Fruit fly (Drosophila melanogaster) S2 (cell line): ENCODE measurements around the gene CG45072.

Source experiments
- CG8478 ChIP-seq: fragments of >200 bp; optimal IDR thresholded peaks from 2 replicates; lab custom pipeline; 2018
- CTCF ChIP-seq, 2 experiments: fragments of >200 bp; optimal IDR thresholded peaks; 2 replicates each; lab custom pipeline; 2018

CG45072 gene

dm6 chr3R:30129019-30129418 is 6.0 kb upstream of the CG45072 start, which contains the start of gene Ppi1:
TSS of gene Ppi1 (minus strand) at chr3R:30129119.
- no peak for TF ChIP-seq CTCF (optimal IDR thresholded peaks at IDR 0.05; lab: Kevin White, UChicago)
- TF ChIP-seq CG8478 (lab: Kevin White, UChicago) = no peak

DNA sequence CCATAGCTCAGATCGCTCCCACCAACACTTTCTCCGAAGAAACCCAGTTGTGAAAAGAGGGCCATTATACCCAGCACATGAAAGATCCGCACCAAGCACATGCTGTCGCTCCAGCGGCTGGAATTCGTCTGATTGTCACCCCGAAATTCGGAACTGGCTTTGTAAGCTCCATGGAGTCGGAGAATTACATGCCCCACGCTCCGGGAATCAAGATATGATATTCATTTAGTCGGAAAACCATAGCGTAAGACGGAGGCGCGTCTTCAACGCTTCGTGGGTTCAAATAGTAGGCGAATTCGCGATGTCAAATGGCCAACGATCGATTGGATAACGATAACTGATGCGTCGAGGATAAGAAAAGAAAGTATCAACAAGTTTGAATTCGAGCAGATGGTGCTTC is 1.6 kb upstream of the CG45072 start, which contains the start of gene CG45073:
Gene CG45073 (minus strand): TSS at position 101 of the 400 bp plus-strand sequence.
- no peak for TF ChIP-seq CG8478 (lab: Kevin White, UChicago)
- TF ChIP-seq CTCF (optimal IDR thresholded peaks at IDR 0.05; lab: Kevin White, UChicago) = no peak

- TF ChIP-seq CG8478 (lab: Kevin White, UChicago) = no peak
- TF ChIP-seq CTCF (optimal IDR thresholded peaks at IDR 0.05; lab: Kevin White, UChicago) = peak in 1 of 2 experiments; percentile 21
These were observed 1.3 kb downstream of the CG45072 start for dm6 chr3R:30121731-30122130.

- TF ChIP-seq CG8478 (lab: Kevin White, UChicago) = no peak
- no peak for TF ChIP-seq CTCF (optimal IDR thresholded peaks at IDR 0.05; lab: Kevin White, UChicago)
These were observed 8.7 kb downstream of the CG45072 start for dm6 chr3R:30114286-30114803.

- no peak for TF ChIP-seq CTCF (optimal IDR thresholded peaks at IDR 0.05; lab: Kevin White, UChicago)
- TF ChIP-seq CG8478 (lab: Kevin White, UChicago) = no peak
These were observed 12.1 kb downstream of the CG45072 start for dm6 chr3R:30110959-30111358.

- TF ChIP-seq CG8478 (lab: Kevin White, UChicago) (no peak), CTCF (optimal IDR thresholded peaks at IDR 0.05; lab: Kevin White, UChicago) (no peak)
These were observed 13.7 kb downstream of the CG45072 start for dm6 chr3R:30109380-30109779.

- no peak for TF ChIP-seq CG8478 (lab: Kevin White, UChicago)
- no peak for TF ChIP-seq CTCF (optimal IDR thresholded peaks at IDR 0.05; lab: Kevin White, UChicago)
These were observed 14.4 kb downstream of the CG45072 start for dm6 chr3R:30108639-30109038.

DNA sequence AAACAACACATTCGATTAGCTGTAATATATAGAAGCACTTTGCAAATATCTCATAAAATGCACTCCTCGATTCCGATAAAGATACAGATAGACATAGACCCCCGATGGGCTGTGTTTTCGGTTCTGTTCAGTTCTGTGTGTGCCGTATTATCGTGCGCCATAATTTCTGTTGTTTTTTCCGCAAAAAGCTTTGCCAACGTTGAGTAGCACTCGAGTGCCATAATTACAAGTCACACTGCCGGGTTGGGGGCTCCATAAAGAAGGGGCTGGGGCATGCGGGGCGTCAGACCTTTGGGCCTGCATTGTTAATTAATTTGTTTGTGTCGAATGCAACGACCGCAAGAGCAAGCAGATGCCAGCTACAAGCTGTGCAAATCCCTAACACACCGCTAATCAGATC is 15.3 kb downstream of the CG45072 start:
- TF ChIP-seq CG8478 (lab: Kevin White, UChicago) (no peak), CTCF (optimal IDR thresholded peaks at IDR 0.05; lab: Kevin White, UChicago) (no peak)

DNA sequence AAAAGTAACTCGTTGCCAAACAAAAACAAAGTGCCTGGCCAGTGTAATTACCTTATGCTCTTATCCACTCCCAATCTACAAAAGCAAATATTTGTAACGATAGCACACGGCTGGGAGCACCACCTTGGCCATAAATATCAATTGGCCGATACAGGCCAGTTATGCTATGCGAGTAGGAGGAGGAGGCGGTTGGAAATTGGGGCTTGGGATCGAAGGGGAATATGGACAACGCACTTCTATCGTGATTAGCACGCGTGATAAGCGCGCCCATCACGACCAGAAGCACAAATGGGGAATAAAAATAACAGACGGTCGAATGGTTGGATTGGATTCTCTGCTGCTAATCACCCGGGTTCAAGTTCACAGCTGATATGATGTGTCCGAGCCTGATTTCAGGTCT is 16.5 kb downstream of the CG45072 start:
- TF ChIP-seq CG8478 (lab: Kevin White, UChicago) (no peak), CTCF (optimal IDR thresholded peaks at IDR 0.05; lab: Kevin White, UChicago) (no peak)

dm6 chr3R:30105808-30106207 is 17.3 kb downstream of the CG45072 start:
- TF ChIP-seq CTCF (optimal IDR thresholded peaks at IDR 0.05; lab: Kevin White, UChicago) = no peak

dm6 chr3R:30104912-30105510 is 18.1 kb downstream of the CG45072 start:
- TF ChIP-seq CTCF (optimal IDR thresholded peaks at IDR 0.05; lab: Kevin White, UChicago) (no peak), CG8478 (lab: Kevin White, UChicago) (no peak)

DNA sequence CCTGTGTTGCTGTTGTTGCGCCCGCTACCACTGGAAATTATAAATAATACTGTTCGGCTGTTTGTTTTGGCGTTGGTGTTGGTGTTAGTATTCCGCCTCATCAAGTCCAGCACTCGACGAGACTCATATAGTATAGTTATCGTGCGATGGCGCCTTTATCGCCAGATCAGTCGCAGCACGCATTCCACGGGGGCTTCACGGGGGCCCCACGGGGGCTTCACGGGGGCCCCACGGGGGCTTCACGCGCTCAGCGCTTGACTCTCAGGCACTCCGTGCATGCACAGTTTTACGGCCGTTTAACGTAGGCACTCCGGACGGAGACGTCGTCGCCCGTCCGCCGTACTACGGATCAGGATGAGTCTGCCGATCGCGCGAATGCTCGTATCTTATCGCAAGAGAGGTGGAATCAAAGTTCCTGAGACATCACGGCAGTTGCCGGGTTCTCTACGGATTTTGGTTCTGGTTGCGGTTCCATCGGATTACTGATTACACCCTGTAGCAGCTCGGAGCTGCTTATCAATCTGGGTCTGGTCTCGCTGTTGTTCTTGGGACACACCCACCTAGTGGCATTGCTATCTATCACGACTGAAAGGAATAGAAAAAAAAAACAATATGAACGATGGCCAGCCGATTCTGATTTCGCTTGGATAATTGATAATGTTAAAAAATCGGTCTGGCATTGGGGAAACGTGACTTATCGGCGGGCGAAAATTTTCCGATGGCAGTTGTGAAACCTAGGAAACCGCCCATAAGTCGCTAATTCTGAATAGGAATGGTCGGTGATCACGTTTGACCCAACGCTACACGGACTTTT is 20.1 kb downstream of the CG45072 start:
- TF ChIP-seq CG8478 (lab: Kevin White, UChicago) = no peak
- no peak for TF ChIP-seq CTCF (optimal IDR thresholded peaks at IDR 0.05; lab: Kevin White, UChicago)

DNA sequence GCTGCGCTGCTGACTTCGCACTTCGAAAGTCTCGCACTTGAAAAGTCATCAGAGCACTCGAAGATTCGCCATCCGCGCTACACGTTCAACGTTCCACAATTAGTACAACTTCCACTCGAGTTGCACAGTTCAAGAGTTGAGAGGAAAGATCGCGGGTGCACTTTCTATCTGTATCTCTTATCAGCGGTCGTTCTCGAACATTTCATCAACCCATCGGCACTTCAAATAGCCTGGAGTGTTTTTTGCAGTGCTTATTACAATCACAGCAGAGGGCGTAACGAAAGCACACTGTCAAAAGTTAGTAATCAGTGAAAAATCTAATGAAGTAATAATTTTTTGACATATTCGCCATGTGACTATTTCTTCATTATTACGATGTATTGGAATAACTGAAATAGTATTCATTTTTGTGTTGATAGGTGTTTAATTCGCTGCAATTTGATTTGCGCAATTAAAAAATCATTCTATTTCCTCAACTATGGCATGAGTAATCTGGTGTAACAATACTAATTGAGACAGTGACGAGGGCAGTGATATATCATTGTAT is 21.6 kb downstream of the CG45072 start:
- TF ChIP-seq CG8478 (lab: Kevin White, UChicago) (no peak), CTCF (optimal IDR thresholded peaks at IDR 0.05; lab: Kevin White, UChicago) (no peak)

- no peak for TF ChIP-seq CG8478 (lab: Kevin White, UChicago)
These were observed 22.1 kb downstream of the CG45072 start for dm6 chr3R:30100976-30101332.

dm6 chr3R:30100325-30100975 is 22.6 kb downstream of the CG45072 start:
- TF ChIP-seq CG8478 (lab: Kevin White, UChicago) (no peak), CTCF (optimal IDR thresholded peaks at IDR 0.05; lab: Kevin White, UChicago) (no peak)
